Fruit fly (Drosophila melanogaster) whole organism, embryonic: ENCODE data around the gene dmrt93B.

Experiments used
- ATbp ChIP-seq: fragments of 200-800 bp; sonication (Bioruptor generic); optimal IDR thresholded peaks from 2 replicates; lab custom pipeline; 2017; ENCODE audit warnings: missing biosample characterization, mild to moderate bottlenecking, missing genetic modification characterization, missing genetic modification reagents
- CG10209 ChIP-seq: fragments of 200-800 bp; sonication (Bioruptor generic); optimal IDR thresholded peaks from 3 replicates; lab custom pipeline; 2017; ENCODE audit warnings: missing biosample characterization, mild to moderate bottlenecking, missing genetic modification characterization, missing genetic modification reagents
- CG1024 ChIP-seq: fragments of 200-800 bp; sonication (Bioruptor generic); IDR thresholded peaks from 2 replicates; pipeline ENCODE4 v1.3.6; 2022; ENCODE audit warnings: missing biosample characterization, missing genetic modification characterization
- CG10366 ChIP-seq: fragments of 200-800 bp; sonication (Bioruptor generic); IDR thresholded peaks from 2 replicates; pipeline ENCODE4 v1.3.6; 2022; ENCODE audit warnings: missing biosample characterization, missing genetic modification characterization
- CG11085 ChIP-seq: fragments of 200-800 bp; sonication (Bioruptor generic); IDR thresholded peaks from 2 replicates; pipeline ENCODE4 v1.3.6; 2022; ENCODE audit warnings: missing biosample characterization, missing genetic modification characterization
- CG11696 ChIP-seq: fragments of 200-800 bp; sonication (Bioruptor generic); IDR thresholded peaks from 2 replicates; pipeline ENCODE4 v1.3.6; 2022; ENCODE audit warnings: missing biosample characterization, missing genetic modification characterization
- CG12155 ChIP-seq: fragments of 200-800 bp; sonication (Bioruptor generic); optimal IDR thresholded peaks from 3 replicates; lab custom pipeline; 2016; ENCODE audit warnings: missing biosample characterization, missing genetic modification characterization
- CG12299 ChIP-seq: fragments of 200-800 bp; sonication (Bioruptor generic); optimal IDR thresholded peaks from 2 replicates; lab custom pipeline; 2018; ENCODE audit warnings: missing biosample characterization, mild to moderate bottlenecking, missing genetic modification characterization
- CG13123 ChIP-seq: fragments of 200-800 bp; sonication (Bioruptor generic); optimal IDR thresholded peaks from 2 replicates; lab custom pipeline; 2016; ENCODE audit warnings: missing biosample characterization, missing genetic modification characterization
- CG1529 ChIP-seq: fragments of 200-800 bp; sonication (Bioruptor generic); optimal IDR thresholded peaks from 3 replicates; lab custom pipeline; 2018; ENCODE audit warnings: missing biosample characterization, missing genetic modification characterization
- CG2199 ChIP-seq: fragments of 200-800 bp; sonication (Bioruptor generic); IDR thresholded peaks from 3 replicates; pipeline ENCODE4 v1.3.6; 2022; ENCODE audit warnings: missing biosample characterization, missing genetic modification characterization
- CG31224 ChIP-seq: fragments of 200-800 bp; sonication (Bioruptor generic); IDR thresholded peaks from 2 replicates; pipeline ENCODE4 v1.3.6; 2022; ENCODE audit warnings: missing biosample characterization, missing genetic modification characterization
- CG31365 ChIP-seq: fragments of 200-800 bp; sonication (Bioruptor generic); optimal IDR thresholded peaks from 2 replicates; lab custom pipeline; 2018; ENCODE audit warnings: missing biosample characterization, mild to moderate bottlenecking, missing genetic modification characterization
- CG3281 ChIP-seq: fragments of 200-800 bp; sonication (Bioruptor generic); optimal IDR thresholded peaks from 3 replicates; lab custom pipeline; 2017; ENCODE audit warnings: missing biosample characterization, mild to moderate bottlenecking, missing genetic modification characterization
- CG34224 ChIP-seq: fragments of 200-800 bp; sonication (Bioruptor generic); IDR thresholded peaks from 3 replicates; pipeline ENCODE4 v1.3.6; 2022; ENCODE audit warnings: missing biosample characterization, missing genetic modification characterization; ENCODE audit not compliant: partially characterized antibody
- CG34422 ChIP-seq: fragments of 200-800 bp; sonication (Bioruptor generic); IDR thresholded peaks from 3 replicates; pipeline ENCODE4 v1.3.6; 2022; ENCODE audit warnings: missing biosample characterization, missing genetic modification characterization
- CG3838 ChIP-seq: fragments of 200-800 bp; sonication (Bioruptor generic); optimal IDR thresholded peaks from 3 replicates; lab custom pipeline; 2016; ENCODE audit warnings: missing biosample characterization, missing genetic modification characterization
- CG6175 ChIP-seq: fragments of 200-800 bp; sonication (Bioruptor generic); IDR thresholded peaks from 3 replicates; pipeline ENCODE4 v1.3.6; 2022; ENCODE audit warnings: missing biosample characterization, missing genetic modification characterization
- CG7928 ChIP-seq: fragments of 200-800 bp; sonication (Bioruptor generic); optimal IDR thresholded peaks from 2 replicates; lab custom pipeline; 2017; ENCODE audit warnings: missing biosample characterization, mild to moderate bottlenecking, missing genetic modification characterization
- CG8388 ChIP-seq: fragments of 200-800 bp; sonication (Bioruptor generic); optimal IDR thresholded peaks from 2 replicates; lab custom pipeline; 2019; ENCODE audit warnings: missing biosample characterization, mild to moderate bottlenecking, missing genetic modification characterization, moderate library complexity
- CG9876 ChIP-seq: fragments of 200-800 bp; sonication (Bioruptor generic); optimal IDR thresholded peaks from 2 replicates; lab custom pipeline; 2016; ENCODE audit warnings: missing biosample characterization, missing genetic modification characterization
- CG9932 ChIP-seq: fragments of 200-800 bp; sonication (Bioruptor generic); IDR thresholded peaks from 2 replicates; pipeline ENCODE4 v1.3.6; 2022; ENCODE audit warnings: missing biosample characterization, missing genetic modification characterization
- Chrac-16 ChIP-seq: fragments of 200-800 bp; sonication (Bioruptor generic); optimal IDR thresholded peaks from 3 replicates; lab custom pipeline; 2016; ENCODE audit warnings: missing biosample characterization, missing genetic modification characterization
- Doc3 ChIP-seq: fragments of 200-800 bp; sonication (Bioruptor generic); IDR thresholded peaks from 3 replicates; pipeline ENCODE4 v1.3.6; 2022; ENCODE audit warnings: missing biosample characterization, missing genetic modification characterization; ENCODE audit not compliant: partially characterized antibody
- Ets65A ChIP-seq: fragments of 200-800 bp; sonication (Bioruptor generic); peaks from one replicate; lab custom pipeline; 2016; ENCODE audit warnings: missing biosample characterization, missing genetic modification characterization
- NFAT ChIP-seq: fragments of 200-800 bp; sonication (Bioruptor generic); IDR thresholded peaks from 2 replicates; pipeline ENCODE4 v1.3.6; 2022; ENCODE audit warnings: missing biosample characterization, missing genetic modification characterization
- Neu2 ChIP-seq: fragments of 200-800 bp; sonication (Bioruptor generic); optimal IDR thresholded peaks from 3 replicates; lab custom pipeline; 2016; ENCODE audit warnings: missing biosample characterization, missing genetic modification characterization, borderline replicate concordance
- Oaz ChIP-seq: fragments of 200-800 bp; sonication (Bioruptor generic); IDR thresholded peaks from 2 replicates; pipeline ENCODE4 v1.3.6; 2022; ENCODE audit warnings: missing biosample characterization, missing genetic modification characterization
- PHDP ChIP-seq: fragments of 200-800 bp; sonication (Bioruptor generic); optimal IDR thresholded peaks from 3 replicates; lab custom pipeline; 2018; ENCODE audit warnings: missing biosample characterization, mild to moderate bottlenecking, missing genetic modification characterization, moderate library complexity
- Ravus ChIP-seq: fragments of 200-800 bp; sonication (Bioruptor generic); IDR thresholded peaks from 2 replicates; pipeline ENCODE4 v1.3.6; 2022; ENCODE audit warnings: missing biosample characterization, missing genetic modification characterization
- Rx ChIP-seq: fragments of 200-800 bp; sonication (Bioruptor generic); IDR thresholded peaks from 2 replicates; pipeline ENCODE4 v1.3.6; 2022; ENCODE audit warnings: missing biosample characterization, missing genetic modification characterization
- Sry-β ChIP-seq: fragments of 200-800 bp; sonication (Bioruptor generic); optimal IDR thresholded peaks from 2 replicates; lab custom pipeline; 2018; ENCODE audit warnings: missing biosample characterization, mild to moderate bottlenecking, missing genetic modification characterization, moderate library complexity
- amos ChIP-seq: fragments of 200-800 bp; sonication (Bioruptor generic); IDR thresholded peaks from 2 replicates; pipeline ENCODE4 v1.3.6; 2022; ENCODE audit warnings: missing biosample characterization, missing genetic modification characterization; ENCODE audit not compliant: partially characterized antibody
- ato ChIP-seq: fragments of 200-800 bp; sonication (Bioruptor generic); IDR thresholded peaks from 2 replicates; pipeline ENCODE4 v1.3.6; 2022; ENCODE audit warnings: missing biosample characterization, missing genetic modification characterization; ENCODE audit not compliant: partially characterized antibody
- cato ChIP-seq: fragments of 200-800 bp; sonication (Bioruptor generic); optimal IDR thresholded peaks from 2 replicates; lab custom pipeline; 2016; ENCODE audit warnings: missing biosample characterization, missing genetic modification characterization, borderline replicate concordance
- chif ChIP-seq, 2 experiments: fragments of 200-800 bp; sonication (Bioruptor generic); optimal IDR thresholded peaks; 3 replicates each; lab custom pipeline; 2016; ENCODE audit warnings: missing biosample characterization in 2 of 2, missing genetic modification characterization in 2 of 2
- ci ChIP-seq: fragments of 200-800 bp; sonication (Bioruptor generic); IDR thresholded peaks from 3 replicates; pipeline ENCODE4 v1.3.6; 2022; ENCODE audit warnings: missing biosample characterization, missing genetic modification characterization
- eve ChIP-seq, 2 experiments: fragments of >200 bp; optimal IDR thresholded peaks; 2 replicates each; lab custom pipeline; 2017; ENCODE audit warnings: missing biosample characterization in 2 of 2, missing genetic modification characterization in 2 of 2
- fd102C ChIP-seq: fragments of 200-800 bp; sonication (Bioruptor generic); optimal IDR thresholded peaks from 2 replicates; lab custom pipeline; 2018; ENCODE audit warnings: missing biosample characterization, mild to moderate bottlenecking, missing genetic modification characterization, moderate library complexity
- ftz-f1 ChIP-seq: fragments of 200-800 bp; sonication (Bioruptor generic); optimal IDR thresholded peaks from 2 replicates; lab custom pipeline; 2016; ENCODE audit warnings: missing biosample characterization, missing genetic modification characterization
- fu2 ChIP-seq: fragments of 200-800 bp; sonication (Bioruptor generic); optimal IDR thresholded peaks from 2 replicates; lab custom pipeline; 2016; ENCODE audit warnings: missing biosample characterization, missing genetic modification characterization
- gcm ChIP-seq: fragments of 200-800 bp; sonication (Bioruptor generic); optimal IDR thresholded peaks from 2 replicates; lab custom pipeline; 2019; ENCODE audit warnings: missing biosample characterization, mild to moderate bottlenecking, missing genetic modification characterization, moderate library complexity
- gcm2 ChIP-seq: fragments of 200-800 bp; sonication (Bioruptor generic); optimal IDR thresholded peaks from 2 replicates; lab custom pipeline; 2016; ENCODE audit warnings: missing biosample characterization, missing genetic modification characterization
- gfzf ChIP-seq: fragments of 200-800 bp; sonication (Bioruptor generic); optimal IDR thresholded peaks from 2 replicates; lab custom pipeline; 2016; ENCODE audit warnings: missing biosample characterization, mild to moderate bottlenecking, missing genetic modification characterization, moderate library complexity
- run ChIP-seq: fragments of 200-800 bp; sonication (Bioruptor generic); optimal IDR thresholded peaks from 3 replicates; lab custom pipeline; 2018; ENCODE audit warnings: missing biosample characterization, mild to moderate bottlenecking, missing genetic modification characterization
- sima ChIP-seq: fragments of 200-800 bp; sonication (Bioruptor generic); optimal IDR thresholded peaks from 2 replicates; lab custom pipeline; 2016; ENCODE audit warnings: missing biosample characterization, missing genetic modification characterization
- slou ChIP-seq: fragments of 200-800 bp; sonication (Bioruptor generic); optimal IDR thresholded peaks from 3 replicates; lab custom pipeline; 2016; ENCODE audit warnings: missing biosample characterization, missing genetic modification characterization
- tgo ChIP-seq: fragments of 200-800 bp; sonication (Bioruptor generic); IDR thresholded peaks from 3 replicates; pipeline ENCODE4 v1.3.6; 2022; ENCODE audit warnings: missing biosample characterization, missing genetic modification characterization
- trh ChIP-seq: fragments of 200-800 bp; sonication (Bioruptor generic); optimal IDR thresholded peaks from 2 replicates; lab custom pipeline; 2016; ENCODE audit warnings: missing biosample characterization, missing genetic modification characterization
- usp ChIP-seq: fragments of >200 bp; optimal IDR thresholded peaks from 2 replicates; lab custom pipeline; 2017; ENCODE audit warnings: missing biosample characterization, missing genetic modification characterization

dmrt93B gene

DNA sequence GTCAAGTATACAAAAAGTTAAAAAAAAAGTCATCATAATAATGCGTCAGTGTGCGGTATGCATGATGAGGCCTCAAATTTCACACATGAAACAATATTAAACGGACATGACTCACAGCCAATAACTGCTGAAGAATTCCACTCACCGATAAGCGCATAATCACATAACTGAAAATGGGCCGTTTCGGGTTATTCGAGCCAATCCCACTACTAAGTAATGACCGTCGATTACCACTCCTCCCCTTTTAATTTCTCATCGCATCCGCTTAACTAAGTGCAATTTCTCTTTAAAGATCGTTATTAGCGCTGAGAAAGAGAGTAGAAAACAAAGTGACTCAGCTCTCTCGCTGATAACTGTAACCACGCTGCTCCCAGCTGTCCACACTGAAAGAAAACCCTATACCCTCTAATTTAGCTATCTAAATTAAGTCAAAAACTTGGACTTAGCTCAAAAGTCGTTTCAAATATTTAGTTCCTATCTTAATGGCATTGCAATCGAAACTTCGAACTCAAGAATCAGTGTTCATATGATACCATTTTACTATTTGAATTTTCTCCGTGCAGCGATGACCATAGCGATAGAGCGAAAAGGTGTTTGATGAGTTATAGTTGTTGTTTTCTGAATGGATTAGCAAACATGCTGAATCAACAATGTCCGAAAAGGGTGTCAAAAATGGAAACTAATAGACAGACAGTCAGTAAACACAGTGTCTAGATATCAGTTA, 39.1 kb downstream of the dmrt93B start (continued):
- TF ChIP-seq Doc3 (GFP tag; lab: Robert Waterston, UW): no peak
- TF ChIP-seq gcm: peak; percentile 86
- TF ChIP-seq CG9932 (GFP tag; lab: Robert Waterston, UW): peak; percentile 80
- no peak for TF ChIP-seq CG34224 (GFP tag; lab: Robert Waterston, UW)
- TF ChIP-seq amos (GFP tag; lab: Robert Waterston, UW): no peak
- TF ChIP-seq fd102C (GFP tag; lab: Kevin White, UChicago): peak; percentile 78
- TF ChIP-seq Ets65A (GFP tag; lab: Kevin White, UChicago): peak; percentile 98
- TF ChIP-seq NFAT: peak; percentile 76
- no peak for TF ChIP-seq eve (GFP tag; optimal IDR thresholded peaks at IDR 0.05; lab: Kevin White, UChicago)
- TF ChIP-seq Neu2 (GFP tag; lab: Kevin White, UChicago): peak; percentile 27
- TF ChIP-seq usp (GFP tag; lab: Kevin White, UChicago): no peak
- peak; percentile 85; the same call in 2 of the 3 replicates for TF ChIP-seq tgo (GFP tag; lab: Robert Waterston, UW)
- TF ChIP-seq Oaz (GFP tag; lab: Robert Waterston, UW): peak; percentile 60
- TF ChIP-seq ftz-f1: no peak
- TF ChIP-seq CG1529 (GFP tag; lab: Kevin White, UChicago): peak; percentile 82
- TF ChIP-seq chif (GFP tag; optimal IDR thresholded peaks at IDR 0.05; lab: Kevin White, UChicago): peak; percentile 88 to 90
- peak; percentile 73 for TF ChIP-seq cato (GFP tag; lab: Kevin White, UChicago)
- peak; percentile 56 for TF ChIP-seq CG11696 (GFP tag; lab: Robert Waterston, UW)
- TF ChIP-seq CG7928 (GFP tag; lab: Kevin White, UChicago): peak; percentile 35
- peak; percentile 86 for TF ChIP-seq fu2 (GFP tag; lab: Kevin White, UChicago)
- peak; percentile 88 for TF ChIP-seq CG10209 (GFP tag; lab: Kevin White, UChicago)
- peak; percentile 73 for TF ChIP-seq Ravus (GFP tag; lab: Robert Waterston, UW)
- TF ChIP-seq Sry-β (GFP tag; lab: Kevin White, UChicago): peak; percentile 50
- no peak for TF ChIP-seq gfzf (GFP tag; lab: Kevin White, UChicago)
- TF ChIP-seq ATbp (GFP tag; lab: Kevin White, UChicago): peak; percentile 94
- TF ChIP-seq PHDP: peak; percentile 93
- no peak for TF ChIP-seq ato (GFP tag; lab: Robert Waterston, UW)
- TF ChIP-seq CG10366 (GFP tag; lab: Robert Waterston, UW): peak; percentile 86
- peak; percentile 74 for TF ChIP-seq CG1024 (GFP tag; lab: Robert Waterston, UW)
- peak; percentile 74 for TF ChIP-seq slou (GFP tag; lab: Kevin White, UChicago)
- peak; percentile 94 for TF ChIP-seq ci (GFP tag; lab: Robert Waterston, UW)
- TF ChIP-seq sima (GFP tag; lab: Kevin White, UChicago): peak; percentile 82
- peak; percentile 70; the same call in 1 of the 3 replicates for TF ChIP-seq CG2199
- peak; percentile 68 for TF ChIP-seq trh (GFP tag; lab: Kevin White, UChicago)
- peak; percentile 76 for TF ChIP-seq Rx
- TF ChIP-seq CG12299 (tag; lab: Kevin White, UChicago): peak; percentile 78
- peak; percentile 89 for TF ChIP-seq CG8388 (GFP tag; lab: Kevin White, UChicago)
- peak; percentile 75 for TF ChIP-seq gcm2 (GFP tag; lab: Kevin White, UChicago)
- peak; percentile 57; the same call in 1 of the 2 replicates for TF ChIP-seq CG11085
- TF ChIP-seq CG9876 (GFP tag; lab: Kevin White, UChicago): peak; percentile 82
- TF ChIP-seq run: peak; percentile 81
- TF ChIP-seq CG6175 (GFP tag; lab: Robert Waterston, UW): peak; percentile 46; the same call in 1 of the 3 replicates
- TF ChIP-seq CG31365 (tag; lab: Kevin White, UChicago): peak; percentile 81
- TF ChIP-seq CG31224 (GFP tag; lab: Robert Waterston, UW): peak; percentile 75
- TF ChIP-seq CG34422 (GFP tag; lab: Robert Waterston, UW): peak; percentile 88
- peak; percentile 80 for TF ChIP-seq CG13123
- peak; percentile 81 for TF ChIP-seq CG3838 (GFP tag; lab: Kevin White, UChicago)
- peak; percentile 79 for TF ChIP-seq CG12155
- peak; percentile 80 for TF ChIP-seq Chrac-16
- TF ChIP-seq CG3281 (GFP tag; lab: Kevin White, UChicago): peak; percentile 85
